Worm (Caenorhabditis elegans) whole organism, young adult: ENCODE measurements around the gene lin-15B.

Experiments used
- hlh-26 ChIP-seq: fragments of 200-800 bp; sonication (Bioruptor generic); conservative IDR thresholded peaks from 2 replicates; pipeline ENCODE4 v1.3.6; 2022; ENCODE audit warnings: missing genetic modification reagents, missing genetic modification characterization, missing compliant biosample characterization
- nfyb-1 ChIP-seq: fragments of 200-800 bp; sonication (Bioruptor generic); IDR thresholded peaks from 2 replicates; pipeline ENCODE4 v1.3.6; 2022; ENCODE audit warnings: missing genetic modification reagents, missing genetic modification characterization, missing compliant biosample characterization
- ztf-28 ChIP-seq: fragments of 200-800 bp; sonication (Bioruptor generic); IDR thresholded peaks from 2 replicates; pipeline ENCODE4 v1.3.6; 2022; ENCODE audit warnings: missing genetic modification reagents, missing genetic modification characterization, missing compliant biosample characterization

ce11 chrX:15724994-15725393, 929 bp upstream of the lin-15B start:
- no peak for TF ChIP-seq ztf-28
- TF ChIP-seq hlh-26 (GFP tag; lab: Robert Waterston, UW): no peak
- no peak for TF ChIP-seq nfyb-1 (GFP tag; lab: Robert Waterston, UW)
